Worm (Caenorhabditis elegans): ENCODE data around the gene hmit-1.3.

The hmit-1.3 gene

ce11 chrIII:3480950-3481349 lies 38.5 kb downstream of the hmit-1.3 start:
- TF ChIP-seq Y105C5A.15 (GFP tag; IDR thresholded peaks at IDR 0.05) (no peak), nhr-11 (tag; optimal IDR thresholded peaks at IDR 0.05) (no peak), pha-4 (GFP tag; IDR thresholded peaks at IDR 0.05) (no peak), pha-4 (tag; optimal IDR thresholded peaks at IDR 0.05) (no peak), nhr-76 (tag; optimal IDR thresholded peaks at IDR 0.05) (no peak), dve-1 (tag; optimal IDR thresholded peaks at IDR 0.05; ENCODE audit: insufficient read depth) (no peak), F37D6.2 (tag; optimal IDR thresholded peaks at IDR 0.05) (no peak), cey-2 (tag; optimal IDR thresholded peaks at IDR 0.05; ENCODE audit: borderline replicate concordance, insufficient read depth) (no peak), hmg-1.1 (GFP tag; IDR thresholded peaks at IDR 0.05) (no peak), lin-29 (GFP tag; IDR thresholded peaks at IDR 0.05) (no peak), nhr-10 (tag; optimal IDR thresholded peaks at IDR 0.05) (no peak), ZK337.2 (GFP tag; IDR thresholded peaks at IDR 0.05) (no peak), lin-1 (GFP tag; IDR thresholded peaks at IDR 0.05) (no peak), ztf-11 (tag; optimal IDR thresholded peaks at IDR 0.05) (no peak)

ce11 chrIII:3480236-3480635 lies 39.2 kb downstream of the hmit-1.3 start:
- peak; percentile 50 for TF ChIP-seq aha-1 (tag)
- no peak for TF ChIP-seq lin-1 (GFP tag; IDR thresholded peaks at IDR 0.05)
- no peak for TF ChIP-seq rbr-2 (tag; optimal IDR thresholded peaks at IDR 0.05)
- TF ChIP-seq daf-8 (GFP tag; IDR thresholded peaks at IDR 0.05), result no peak
- TF ChIP-seq egl-27 (tag; optimal IDR thresholded peaks at IDR 0.05), result no peak
- TF ChIP-seq lin-13 (GFP tag; optimal IDR thresholded peaks at IDR 0.05), result no peak
- no peak for TF ChIP-seq pha-4 (GFP tag; IDR thresholded peaks at IDR 0.05)
- TF ChIP-seq pha-4 (tag; optimal IDR thresholded peaks at IDR 0.05), result no peak
- no peak for TF ChIP-seq ZK337.2 (GFP tag; IDR thresholded peaks at IDR 0.05)
- no peak for TF ChIP-seq lir-3 (tag; optimal IDR thresholded peaks at IDR 0.05)
- no peak for TF ChIP-seq nhr-237 (tag; optimal IDR thresholded peaks at IDR 0.05)
- TF ChIP-seq php-3 (GFP tag; IDR thresholded peaks at IDR 0.05), result no peak
- TF ChIP-seq nhr-25 (tag; optimal IDR thresholded peaks at IDR 0.05; ENCODE audit: borderline replicate concordance, insufficient read depth), result no peak
- TF ChIP-seq nhr-28 (tag; optimal IDR thresholded peaks at IDR 0.05), result peak; percentile 6
- TF ChIP-seq daf-16 (GFP tag; optimal IDR thresholded peaks at IDR 0.05), result no peak
- no peak for TF ChIP-seq daf-16 (tag; optimal IDR thresholded peaks at IDR 0.05)
- no peak for TF ChIP-seq nhr-111 (GFP tag; optimal IDR thresholded peaks at IDR 0.05)

ce11 chrIII:3478795-3479398 lies 40.5 kb downstream of the hmit-1.3 start:
- TF ChIP-seq lim-7 (GFP tag; IDR thresholded peaks at IDR 0.05) (no peak), ceh-28 (tag; optimal IDR thresholded peaks at IDR 0.05) (no peak)

- TF ChIP-seq unc-62 (GFP tag; optimal IDR thresholded peaks at IDR 0.05 in 1 of 2) (peak in 1 of 2 experiments; percentile 81), unc-62 (tag; optimal IDR thresholded peaks at IDR 0.05) (no peak), ceh-62 (tag; optimal IDR thresholded peaks at IDR 0.05) (no peak), ceh-28 (tag; optimal IDR thresholded peaks at IDR 0.05) (no peak)
These were observed 42.0 kb downstream of the hmit-1.3 start for ce11 chrIII:3477375-3477774.

- TF ChIP-seq hif-1 (tag; optimal IDR thresholded peaks at IDR 0.05) (peak in 1 of 2 experiments; percentile 81), daf-12 (tag; optimal IDR thresholded peaks at IDR 0.05) (no peak), ceh-62 (tag; optimal IDR thresholded peaks at IDR 0.05) (no peak), nhr-237 (tag; optimal IDR thresholded peaks at IDR 0.05) (no peak), spr-1 (tag; optimal IDR thresholded peaks at IDR 0.05) (no peak), sdz-12 (GFP tag; optimal IDR thresholded peaks at IDR 0.05) (no peak), dpl-1 (GFP tag; optimal IDR thresholded peaks at IDR 0.05) (no peak), egl-43 (GFP tag; IDR thresholded peaks at IDR 0.05) (no peak), set-16 (GFP tag; IDR thresholded peaks at IDR 0.05) (no peak), ces-1 (GFP tag; optimal IDR thresholded peaks at IDR 0.05) (no peak), unc-130 (GFP tag; optimal IDR thresholded peaks at IDR 0.05) (peak; percentile 19), mes-2 (tag; optimal IDR thresholded peaks at IDR 0.05; ENCODE audit: poor library complexity, severe bottlenecking) (peak; percentile 42)
These were observed 43.2 kb downstream of the hmit-1.3 start for ce11 chrIII:3476245-3476644.

Measured in whole organism, L4 larva.